Worm (Caenorhabditis elegans) whole organism, L4 larva: ENCODE results near the gene shpk-1.

Source experiments
- Y48G9A.11 ChIP-seq: fragments of 200-800 bp; sonication (Bioruptor generic); IDR thresholded peaks from 2 replicates; pipeline ENCODE4 v1.3.6; 2022; ENCODE audit warnings: missing genetic modification reagents, missing genetic modification characterization, missing compliant biosample characterization
- ZK546.5 ChIP-seq, 2 experiments: sonication (generic microtip); optimal IDR thresholded peaks; 2 replicates each; lab custom pipeline; 2017; ENCODE audit warnings: missing biosample characterization in 2 of 2, missing genetic modification characterization in 2 of 2
- ceh-82 ChIP-seq: sonication (generic microtip); optimal IDR thresholded peaks from 2 replicates; lab custom pipeline; 2017; ENCODE audit warnings: missing biosample characterization, missing genetic modification characterization
- daf-12 ChIP-seq: fragments of 150-350 bp; optimal IDR thresholded peaks from 2 replicates; lab custom pipeline; 2014; ENCODE audit warnings: missing biosample characterization, missing genetic modification reagents, missing genetic modification characterization
- lin-29 ChIP-seq: fragments of 200-800 bp; sonication (Bioruptor generic); IDR thresholded peaks from 2 replicates; pipeline ENCODE4 v1.3.6; 2022; ENCODE audit warnings: missing genetic modification reagents, missing genetic modification characterization, missing compliant biosample characterization
- nhr-11 ChIP-seq: fragments of 150-350 bp; optimal IDR thresholded peaks from 2 replicates; lab custom pipeline; 2014; ENCODE audit warnings: missing biosample characterization, missing genetic modification characterization
- nhr-6 ChIP-seq: fragments of 150-350 bp; optimal IDR thresholded peaks from 2 replicates; lab custom pipeline; 2014; ENCODE audit warnings: missing biosample characterization, missing genetic modification characterization
- php-3 ChIP-seq: fragments of 200-800 bp; sonication (Bioruptor generic); IDR thresholded peaks from 2 replicates; pipeline ENCODE4 v1.3.6; 2022; ENCODE audit warnings: missing genetic modification reagents, missing genetic modification characterization, missing compliant biosample characterization
- tag-97 ChIP-seq: fragments of 200-800 bp; sonication (Bioruptor generic); IDR thresholded peaks from 2 replicates; pipeline ENCODE4 v1.3.6; 2022; ENCODE audit warnings: missing genetic modification characterization, missing compliant biosample characterization
- vab-7 ChIP-seq: fragments of 200-800 bp; sonication (Bioruptor generic); IDR thresholded peaks from 2 replicates; pipeline ENCODE4 v1.3.6; 2022; ENCODE audit warnings: missing genetic modification reagents, missing genetic modification characterization, missing compliant biosample characterization

DNA sequence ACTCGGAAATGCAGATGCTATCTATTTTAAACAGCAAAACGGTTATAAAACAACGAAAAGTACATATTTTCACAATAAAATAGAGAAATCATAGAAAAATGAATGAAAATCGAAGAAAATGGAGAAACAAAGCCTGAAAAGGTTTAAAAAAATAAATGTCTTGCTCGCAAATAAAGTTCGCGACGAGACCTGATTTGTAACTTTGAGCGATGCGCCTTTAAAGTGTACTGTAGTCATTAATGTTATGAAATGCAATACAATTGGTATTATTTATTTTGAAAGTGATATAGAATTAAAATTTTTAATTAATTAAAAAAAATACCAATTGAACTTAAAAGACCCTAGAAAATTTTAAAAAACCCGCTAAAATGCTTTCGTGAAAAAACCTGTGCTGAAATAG is 46.6 kb upstream of the shpk-1 start:
- TF ChIP-seq nhr-11 (no peak), ZK546.5 (tag; optimal IDR thresholded peaks at IDR 0.05; lab: Kevin White, UChicago) (no peak), tag-97 (no peak), vab-7 (GFP tag; lab: Robert Waterston, UW) (no peak), lin-29 (no peak), Y48G9A.11 (GFP tag; lab: Robert Waterston, UW) (no peak), php-3 (no peak), ceh-82 (tag; lab: Kevin White, UChicago) (no peak), daf-12 (tag; lab: Kevin White, UChicago) (no peak), nhr-6 (tag; lab: Kevin White, UChicago) (no peak)
